Fruit fly (Drosophila melanogaster) Kc167 (cell line): Measurements from ENCODE around the gene CG12680.

Experiments
- Sin3A ChIP-seq: fragments of >200 bp; optimal IDR thresholded peaks from 2 replicates; lab custom pipeline; 2018; ENCODE audit warnings: missing external identifiers
- psq ChIP-seq: fragments of >200 bp; optimal IDR thresholded peaks from 2 replicates; lab custom pipeline; 2017; ENCODE audit warnings: missing external identifiers

DNA sequence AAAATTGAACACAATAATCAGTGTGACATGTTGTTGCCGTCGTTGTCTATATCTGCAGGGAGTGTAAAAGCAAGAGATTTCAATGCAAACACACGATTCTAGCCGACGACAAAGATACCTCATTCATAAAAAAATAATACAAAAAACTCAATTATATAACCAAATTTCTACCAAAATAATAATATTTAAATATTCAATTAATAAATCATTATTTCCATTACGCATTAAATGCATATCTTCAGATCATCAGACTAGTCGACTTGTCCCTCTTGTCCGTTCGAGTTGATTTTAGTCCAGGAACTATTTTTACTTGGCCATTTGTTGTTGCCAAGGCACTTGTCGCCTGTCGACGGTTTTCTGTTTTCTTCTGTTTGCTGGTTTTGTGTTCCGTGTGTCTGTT is 22.8 kb downstream of the CG12680 start:
- TF ChIP-seq Sin3A (lab: Kevin White, UChicago): no peak
- TF ChIP-seq psq: no peak
